Fruit fly (Drosophila melanogaster): ENCODE data around the gene RpL27.

Gene RpL27

DNA sequence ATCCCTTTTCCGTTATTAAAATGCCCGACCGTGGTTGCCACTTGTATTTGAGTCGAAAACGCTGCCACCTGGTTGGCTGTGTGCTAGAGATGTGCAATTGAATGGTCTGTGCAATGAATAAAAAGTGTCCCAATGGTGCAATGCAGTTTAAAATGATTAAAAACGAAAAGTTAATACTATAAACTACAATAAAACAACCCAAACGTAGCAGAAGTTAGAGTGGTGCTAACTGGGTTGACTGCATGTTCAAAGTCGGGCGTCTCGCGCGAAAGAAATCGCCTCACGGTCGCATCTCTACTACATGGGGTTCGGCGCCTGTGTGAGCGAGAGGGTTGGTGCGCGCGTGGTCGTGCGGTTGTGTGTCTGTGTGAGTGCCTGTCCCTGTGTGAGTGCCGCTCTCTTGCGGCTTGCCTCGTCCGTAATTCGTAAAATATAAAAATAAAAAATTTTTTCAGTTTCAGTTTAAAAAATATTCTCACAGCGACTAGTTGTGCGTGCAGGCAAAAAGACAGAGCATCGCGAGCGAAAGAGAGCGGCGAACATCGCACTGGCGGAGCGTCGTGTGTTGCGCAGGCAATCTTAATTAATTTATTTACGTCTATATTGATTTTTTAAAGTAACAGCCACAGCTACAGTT, 37.9 kb downstream of the RpL27 start (continued):
- TF ChIP-seq Dek (tag; optimal IDR thresholded peaks at IDR 0.05) (peak; percentile 85), Ssrp (tag; optimal IDR thresholded peaks at IDR 0.05) (peak; percentile 90), caup (GFP tag; optimal IDR thresholded peaks at IDR 0.05; ENCODE audit: severe bottlenecking) (peak; percentile 91), Dfd (GFP tag; optimal IDR thresholded peaks at IDR 0.05) (no peak), otp (GFP tag; IDR thresholded peaks at IDR 0.05) (peak; percentile 89), Blimp-1 (GFP tag; optimal IDR thresholded peaks at IDR 0.05) (peak; percentile 80), h (optimal IDR thresholded peaks at IDR 0.05) (no peak), fd3F (GFP tag; optimal IDR thresholded peaks at IDR 0.05) (peak; percentile 82), lilli (GFP tag; optimal IDR thresholded peaks at IDR 0.05) (peak; percentile 97), CG6791 (GFP tag; IDR thresholded peaks at IDR 0.05; ENCODE audit: partially characterized antibody) (peak; percentile 68; the same call in 1 of the 3 replicates), kni (GFP tag; optimal IDR thresholded peaks at IDR 0.05) (peak; percentile 92), CG6254 (GFP tag; optimal IDR thresholded peaks at IDR 0.05) (peak; percentile 62), B-H1 (GFP tag; IDR thresholded peaks at IDR 0.05) (peak; percentile 72; the same call in 2 of the 3 replicates), ranshi (GFP tag; IDR thresholded peaks at IDR 0.05) (peak; percentile 93), CG2199 (GFP tag; IDR thresholded peaks at IDR 0.05) (no peak), CG34422 (GFP tag; IDR thresholded peaks at IDR 0.05) (peak; percentile 91), CG17361 (GFP tag; IDR thresholded peaks at IDR 0.05) (peak; percentile 92), YL-1 (GFP tag; optimal IDR thresholded peaks at IDR 0.05) (peak; percentile 51), CG6272 (GFP tag; IDR thresholded peaks at IDR 0.05) (peak; percentile 93), Mes4 (GFP tag; optimal IDR thresholded peaks at IDR 0.05) (peak; percentile 93), p53 (GFP tag; optimal IDR thresholded peaks at IDR 0.05) (peak; percentile 91), nom (GFP tag; optimal IDR thresholded peaks at IDR 0.05) (peak; percentile 27), CG31388 (GFP tag; optimal IDR thresholded peaks at IDR 0.05) (peak; percentile 86), ind (GFP tag; optimal IDR thresholded peaks at IDR 0.05) (peak; percentile 96), CG13894 (tag; optimal IDR thresholded peaks at IDR 0.05) (peak; percentile 84), CG34224 (GFP tag; IDR thresholded peaks at IDR 0.05; ENCODE audit: partially characterized antibody) (peak; percentile 86), Dref (GFP tag; IDR thresholded peaks at IDR 0.05) (peak; percentile 47), CG42726 (GFP tag; IDR thresholded peaks at IDR 0.05; ENCODE audit: partially characterized antibody) (peak; percentile 51; the same call in 1 of the 2 replicates), vvl (GFP tag; IDR thresholded peaks at IDR 0.05) (peak; percentile 91), CG4617 (GFP tag; optimal IDR thresholded peaks at IDR 0.05; ENCODE audit: borderline replicate concordance) (peak; percentile 83), CG14965 (GFP tag; optimal IDR thresholded peaks at IDR 0.05; ENCODE audit: borderline replicate concordance) (peak; percentile 81), cato (GFP tag; optimal IDR thresholded peaks at IDR 0.05; ENCODE audit: borderline replicate concordance) (peak; percentile 91), crc (GFP tag; optimal IDR thresholded peaks at IDR 0.05) (peak; percentile 87), esg (GFP tag; conservative IDR thresholded peaks at IDR 0.05) (peak; percentile 93), pan (optimal IDR thresholded peaks at IDR 0.05) (no peak), pan (GFP tag; optimal IDR thresholded peaks at IDR 0.05 in 1 of 2, IDR thresholded peaks at IDR 0.05 in 1 of 2) (peak in 1 of 2 experiments; percentile 88), Fer1 (GFP tag; optimal IDR thresholded peaks at IDR 0.05) (peak; percentile 95), Hsf (GFP tag; optimal IDR thresholded peaks at IDR 0.05) (peak; percentile 95), CG12071 (GFP tag; optimal IDR thresholded peaks at IDR 0.05) (peak; percentile 74), gsb (GFP tag; IDR thresholded peaks at IDR 0.05) (peak; percentile 62; the same call in 1 of the 2 replicates), Sry-δ (GFP tag; optimal IDR thresholded peaks at IDR 0.05) (peak; percentile 99), CG11696 (GFP tag; IDR thresholded peaks at IDR 0.05) (no peak), tin (GFP tag; optimal IDR thresholded peaks at IDR 0.05) (peak; percentile 96), Hey (tag; optimal IDR thresholded peaks at IDR 0.05) (peak; percentile 77), CG9817 (tag; optimal IDR thresholded peaks at IDR 0.05) (peak; percentile 95), Antp (GFP tag; optimal IDR thresholded peaks at IDR 0.05) (peak; percentile 97), CG7928 (GFP tag; optimal IDR thresholded peaks at IDR 0.05) (peak; percentile 68), CG17186 (GFP tag; optimal IDR thresholded peaks at IDR 0.05) (peak; percentile 93), CG12391 (tag; optimal IDR thresholded peaks at IDR 0.05) (peak; percentile 95)

Data from whole organism, embryonic.